Fruit fly (Drosophila melanogaster) whole organism, embryonic: ENCODE results near the gene CG4968.

ENCODE experiments used
- Ada2b ChIP-seq: fragments of 200-800 bp; sonication (Bioruptor generic); IDR thresholded peaks from 2 replicates; pipeline ENCODE4 v1.3.6; 2022; ENCODE audit warnings: missing biosample characterization, missing genetic modification characterization
- C15 ChIP-seq: fragments of 200-800 bp; sonication (Bioruptor generic); IDR thresholded peaks from 3 replicates; pipeline ENCODE4 v1.3.6; 2022; ENCODE audit warnings: missing biosample characterization, missing genetic modification characterization
- CG10147 ChIP-seq: fragments of 200-800 bp; sonication (Bioruptor generic); optimal IDR thresholded peaks from 2 replicates; lab custom pipeline; 2019; ENCODE audit warnings: missing biosample characterization, mild to moderate bottlenecking, missing genetic modification characterization, moderate library complexity
- CG10366 ChIP-seq: fragments of 200-800 bp; sonication (Bioruptor generic); IDR thresholded peaks from 2 replicates; pipeline ENCODE4 v1.3.6; 2022; ENCODE audit warnings: missing biosample characterization, missing genetic modification characterization
- CG11085 ChIP-seq: fragments of 200-800 bp; sonication (Bioruptor generic); IDR thresholded peaks from 2 replicates; pipeline ENCODE4 v1.3.6; 2022; ENCODE audit warnings: missing biosample characterization, missing genetic modification characterization
- CG13287 ChIP-seq: fragments of 200-800 bp; sonication (Bioruptor generic); IDR thresholded peaks from 2 replicates; pipeline ENCODE4 v1.3.6; 2022; ENCODE audit warnings: missing biosample characterization, missing genetic modification characterization; ENCODE audit not compliant: partially characterized antibody
- CG14667 ChIP-seq: fragments of 200-800 bp; sonication (Bioruptor generic); IDR thresholded peaks from 2 replicates; pipeline ENCODE4 v1.3.6; 2022; ENCODE audit warnings: missing biosample characterization, missing genetic modification characterization
- CG14860 ChIP-seq: fragments of 200-800 bp; sonication (Bioruptor generic); IDR thresholded peaks from 3 replicates; pipeline ENCODE4 v1.3.6; 2022; ENCODE audit warnings: missing biosample characterization, missing genetic modification characterization; ENCODE audit not compliant: partially characterized antibody
- CG15479 ChIP-seq: fragments of 200-800 bp; sonication (Bioruptor generic); optimal IDR thresholded peaks from 3 replicates; lab custom pipeline; 2019; ENCODE audit warnings: missing biosample characterization, mild to moderate bottlenecking, missing genetic modification characterization, moderate library complexity
- CG15696 ChIP-seq: fragments of 200-800 bp; sonication (Bioruptor generic); optimal IDR thresholded peaks from 2 replicates; lab custom pipeline; 2019; ENCODE audit warnings: missing biosample characterization, mild to moderate bottlenecking, missing genetic modification characterization, moderate library complexity
- CG16815 ChIP-seq: fragments of 200-800 bp; sonication (Bioruptor generic); optimal IDR thresholded peaks from 3 replicates; lab custom pipeline; 2017; ENCODE audit warnings: missing biosample characterization, mild to moderate bottlenecking, missing genetic modification characterization
- CG17359 ChIP-seq: fragments of 200-800 bp; sonication (Bioruptor generic); optimal IDR thresholded peaks from 3 replicates; lab custom pipeline; 2018; ENCODE audit warnings: missing biosample characterization, mild to moderate bottlenecking, missing genetic modification characterization, moderate library complexity
- CG17802 ChIP-seq: fragments of 200-800 bp; sonication (Bioruptor generic); optimal IDR thresholded peaks from 2 replicates; lab custom pipeline; 2018; ENCODE audit warnings: missing biosample characterization, mild to moderate bottlenecking, missing genetic modification characterization, moderate library complexity
- CG31388 ChIP-seq: fragments of 200-800 bp; sonication (Bioruptor generic); optimal IDR thresholded peaks from 2 replicates; lab custom pipeline; 2016; ENCODE audit warnings: missing biosample characterization, missing genetic modification characterization
- CG32767 ChIP-seq: fragments of 200-800 bp; sonication (Bioruptor generic); IDR thresholded peaks from 2 replicates; pipeline ENCODE4 v1.3.6; 2022; ENCODE audit warnings: missing biosample characterization, missing genetic modification characterization
- CG4617 ChIP-seq: fragments of 200-800 bp; sonication (Bioruptor generic); optimal IDR thresholded peaks from 3 replicates; lab custom pipeline; 2016; ENCODE audit warnings: missing biosample characterization, missing genetic modification characterization, borderline replicate concordance
- CG5953 ChIP-seq: fragments of 200-800 bp; sonication (Bioruptor generic); IDR thresholded peaks from 2 replicates; pipeline ENCODE4 v1.3.6; 2022; ENCODE audit warnings: missing biosample characterization, missing genetic modification characterization
- CG6254 ChIP-seq: fragments of 200-800 bp; sonication (Bioruptor generic); optimal IDR thresholded peaks from 3 replicates; lab custom pipeline; 2017; ENCODE audit warnings: mild to moderate bottlenecking, missing biosample characterization, missing genetic modification reagents, missing genetic modification characterization
- CG6272 ChIP-seq: fragments of 200-800 bp; sonication (Bioruptor generic); IDR thresholded peaks from 2 replicates; pipeline ENCODE4 v1.3.6; 2022; ENCODE audit warnings: missing biosample characterization, missing genetic modification characterization
- CG9215 ChIP-seq: fragments of 200-800 bp; sonication (Bioruptor generic); IDR thresholded peaks from 2 replicates; pipeline ENCODE4 v1.3.6; 2022; ENCODE audit warnings: missing biosample characterization, missing genetic modification characterization
- CG9609 ChIP-seq: fragments of 200-800 bp; sonication (Bioruptor generic); optimal IDR thresholded peaks from 3 replicates; lab custom pipeline; 2016; ENCODE audit warnings: missing biosample characterization, missing genetic modification characterization
- CrebB ChIP-seq: fragments of 200-800 bp; sonication (Bioruptor generic); optimal IDR thresholded peaks from 3 replicates; lab custom pipeline; 2018; ENCODE audit warnings: missing biosample characterization, mild to moderate bottlenecking, missing genetic modification characterization
- Dll ChIP-seq: fragments of 200-800 bp; sonication (Bioruptor generic); IDR thresholded peaks from 4 replicates; pipeline ENCODE4 v1.3.6; 2022; ENCODE audit warnings: missing biosample characterization, missing genetic modification characterization; ENCODE audit not compliant: partially characterized antibody
- H2.0 ChIP-seq: fragments of 200-800 bp; sonication (Bioruptor generic); IDR thresholded peaks from 2 replicates; pipeline ENCODE4 v1.3.6; 2022; ENCODE audit warnings: missing biosample characterization, missing genetic modification characterization
- Lhr ChIP-seq: fragments of 200-800 bp; sonication (Bioruptor generic); optimal IDR thresholded peaks from 3 replicates; lab custom pipeline; 2017; ENCODE audit warnings: mild to moderate bottlenecking, missing biosample characterization, missing genetic modification reagents, missing genetic modification characterization
- MESR4 ChIP-seq: fragments of 200-800 bp; sonication (Bioruptor generic); optimal IDR thresholded peaks from 2 replicates; lab custom pipeline; 2018; ENCODE audit warnings: missing biosample characterization, mild to moderate bottlenecking, missing genetic modification characterization, moderate library complexity
- Oli ChIP-seq: fragments of 200-800 bp; sonication (Bioruptor generic); optimal IDR thresholded peaks from 2 replicates; lab custom pipeline; 2018; ENCODE audit warnings: missing biosample characterization, mild to moderate bottlenecking, missing genetic modification characterization, moderate library complexity
- Rfx ChIP-seq: fragments of 200-800 bp; sonication (Bioruptor generic); IDR thresholded peaks from 2 replicates; pipeline ENCODE4 v1.3.6; 2022; ENCODE audit warnings: missing biosample characterization, missing genetic modification characterization
- Sry-δ ChIP-seq: fragments of 200-800 bp; sonication (Bioruptor generic); optimal IDR thresholded peaks from 2 replicates; lab custom pipeline; 2016; ENCODE audit warnings: missing biosample characterization, missing genetic modification characterization
- Trl ChIP-seq, 3 experiments: fragments of >200 bp in 2 of 3; fragments of 200-800 bp in 1 of 3; sonication (Bioruptor generic) in 1 of 3; optimal IDR thresholded peaks; 2 replicates in 1 of 3; 3 replicates in 2 of 3; lab custom pipeline; 2016 to 2017; ENCODE audit warnings: missing biosample characterization in 1 of 3, missing genetic modification characterization in 1 of 3
- YL-1 ChIP-seq: fragments of 200-800 bp; sonication (Bioruptor generic); optimal IDR thresholded peaks from 3 replicates; lab custom pipeline; 2017; ENCODE audit warnings: missing biosample characterization, mild to moderate bottlenecking, missing genetic modification characterization
- ash1 ChIP-seq: fragments of 200-800 bp; sonication (Bioruptor generic); optimal IDR thresholded peaks from 2 replicates; lab custom pipeline; 2018; ENCODE audit warnings: missing biosample characterization, mild to moderate bottlenecking, missing genetic modification characterization
- bbx ChIP-seq: fragments of 200-800 bp; sonication (Bioruptor generic); IDR thresholded peaks from 2 replicates; pipeline ENCODE4 v1.3.6; 2022; ENCODE audit warnings: missing biosample characterization, missing genetic modification characterization; ENCODE audit not compliant: partially characterized antibody
- bigmax ChIP-seq: fragments of 200-800 bp; sonication (Bioruptor generic); optimal IDR thresholded peaks from 2 replicates; lab custom pipeline; 2018; ENCODE audit warnings: missing biosample characterization, mild to moderate bottlenecking, missing genetic modification characterization
- cato ChIP-seq: fragments of 200-800 bp; sonication (Bioruptor generic); optimal IDR thresholded peaks from 2 replicates; lab custom pipeline; 2016; ENCODE audit warnings: missing biosample characterization, missing genetic modification characterization, borderline replicate concordance
- fd3F ChIP-seq: fragments of 200-800 bp; sonication (Bioruptor generic); optimal IDR thresholded peaks from 2 replicates; lab custom pipeline; 2018; ENCODE audit warnings: missing biosample characterization, mild to moderate bottlenecking, missing genetic modification characterization, moderate library complexity
- fd64A ChIP-seq: fragments of 200-800 bp; sonication (Bioruptor generic); optimal IDR thresholded peaks from 3 replicates; lab custom pipeline; 2018; ENCODE audit warnings: missing biosample characterization, mild to moderate bottlenecking, missing genetic modification characterization
- h ChIP-seq: fragments of >200 bp; optimal IDR thresholded peaks from 2 replicates; lab custom pipeline; 2017
- hb ChIP-seq: fragments of 200-800 bp; sonication (Bioruptor generic); IDR thresholded peaks from 3 replicates; pipeline ENCODE4 v1.3.6; 2022; ENCODE audit warnings: missing biosample characterization, missing genetic modification characterization; ENCODE audit not compliant: partially characterized antibody
- hth ChIP-seq: fragments of >200 bp; optimal IDR thresholded peaks from 2 replicates; lab custom pipeline; 2017; ENCODE audit warnings: inconsistent platforms
- ind ChIP-seq: fragments of 200-800 bp; sonication (Bioruptor generic); optimal IDR thresholded peaks from 3 replicates; lab custom pipeline; 2016; ENCODE audit warnings: missing biosample characterization, missing genetic modification characterization
- inv ChIP-seq: fragments of 200-800 bp; sonication (Bioruptor generic); IDR thresholded peaks from 2 replicates; pipeline ENCODE4 v1.3.6; 2022; ENCODE audit warnings: missing biosample characterization, missing genetic modification characterization; ENCODE audit not compliant: partially characterized antibody
- lov ChIP-seq, 2 experiments: fragments of 200-800 bp in 1 of 2; fragments of >200 bp in 1 of 2; sonication (Bioruptor generic) in 1 of 2; IDR thresholded peaks in 1 of 2; optimal IDR thresholded peaks in 1 of 2; 2 replicates in 1 of 2; 3 replicates in 1 of 2; pipeline versions ENCODE4 v1.3.6 to Lab custom; 2017 to 2022; ENCODE audit warnings: missing biosample characterization in 1 of 2, missing genetic modification characterization in 1 of 2
- pfk ChIP-seq: fragments of 200-800 bp; sonication (Bioruptor generic); optimal IDR thresholded peaks from 2 replicates; lab custom pipeline; 2018; ENCODE audit warnings: missing biosample characterization, mild to moderate bottlenecking, missing genetic modification characterization, moderate library complexity
- pita ChIP-seq: fragments of 200-800 bp; sonication (Bioruptor generic); optimal IDR thresholded peaks from 2 replicates; lab custom pipeline; 2017; ENCODE audit warnings: missing biosample characterization, mild to moderate bottlenecking, missing genetic modification characterization
- pnt ChIP-seq: fragments of 200-800 bp; sonication (Bioruptor generic); optimal IDR thresholded peaks from 3 replicates; lab custom pipeline; 2016; ENCODE audit warnings: missing biosample characterization, missing genetic modification characterization
- seq ChIP-seq: fragments of 200-800 bp; sonication (Bioruptor generic); IDR thresholded peaks from 2 replicates; pipeline ENCODE4 v1.3.6; 2022; ENCODE audit warnings: missing biosample characterization, missing genetic modification characterization
- ttk ChIP-seq: fragments of 200-800 bp; sonication (Bioruptor generic); IDR thresholded peaks from 2 replicates; pipeline ENCODE4 v2.1.2; 2022; ENCODE audit warnings: missing biosample characterization, missing genetic modification characterization
- wor ChIP-seq: fragments of 200-800 bp; sonication (Bioruptor generic); IDR thresholded peaks from 2 replicates; pipeline ENCODE4 v1.3.6; 2022; ENCODE audit warnings: missing biosample characterization, missing genetic modification characterization
- z ChIP-seq: fragments of 200-800 bp; sonication (Bioruptor generic); IDR thresholded peaks from 3 replicates; pipeline ENCODE4 v1.3.6; 2022; ENCODE audit warnings: missing biosample characterization, missing genetic modification characterization
- zf30C ChIP-seq: fragments of 200-800 bp; sonication (Bioruptor generic); optimal IDR thresholded peaks from 3 replicates; lab custom pipeline; 2018; ENCODE audit warnings: missing biosample characterization, mild to moderate bottlenecking, missing genetic modification characterization

Gene CG4968

dm6 chr2L:10278658-10279057 lies 28.1 kb upstream of the CG4968 start, which contains the start of gene Utx (continued):
- TF ChIP-seq cato (GFP tag; lab: Kevin White, UChicago) (no peak), Sry-δ (GFP tag; lab: Kevin White, UChicago) (peak; percentile 92), bigmax (GFP tag; lab: Kevin White, UChicago) (no peak), CG9215 (no peak), CG32767 (GFP tag; lab: Robert Waterston, UW) (no peak), z (GFP tag; lab: Robert Waterston, UW) (no peak), MESR4 (GFP tag; lab: Kevin White, UChicago) (peak; percentile 31), Rfx (peak; percentile 39; the same call in 1 of the 2 replicates), fd64A (GFP tag; lab: Kevin White, UChicago) (no peak), CG17802 (tag; lab: Kevin White, UChicago) (peak; percentile 80), CG10147 (GFP tag; lab: Kevin White, UChicago) (no peak), h (lab: Kevin White, UChicago) (no peak), seq (GFP tag; lab: Robert Waterston, UW) (no peak), Ada2b (no peak), hb (GFP tag; lab: Robert Waterston, UW) (peak; percentile 53; the same call in 2 of the 3 replicates), CG15479 (GFP tag; lab: Kevin White, UChicago) (no peak), Trl (optimal IDR thresholded peaks at IDR 0.05; lab: Kevin White, UChicago) (no peak), Trl (GFP tag; optimal IDR thresholded peaks at IDR 0.05; lab: Kevin White, UChicago) (no peak), CG10366 (GFP tag; lab: Robert Waterston, UW) (no peak), CG5953 (no peak), zf30C (GFP tag; lab: Kevin White, UChicago) (no peak), wor (GFP tag; lab: Robert Waterston, UW) (no peak), CG4617 (GFP tag; lab: Kevin White, UChicago) (peak; percentile 55), CG14667 (GFP tag; lab: Robert Waterston, UW) (no peak), ash1 (no peak), pfk (peak; percentile 93), CG15696 (no peak), hth (lab: Kevin White, UChicago) (no peak), Dll (peak; percentile 74), Lhr (GFP tag; lab: Kevin White, UChicago) (no peak), YL-1 (no peak), lov (optimal IDR thresholded peaks at IDR 0.05; lab: Kevin White, UChicago) (no peak), lov (GFP tag; IDR thresholded peaks at IDR 0.05; lab: Robert Waterston, UW) (no peak), fd3F (no peak), CG6272 (GFP tag; lab: Robert Waterston, UW) (no peak), Oli (no peak), pnt (GFP tag; lab: Kevin White, UChicago) (no peak), inv (peak; percentile 88), pita (no peak), H2.0 (no peak), CG16815 (no peak), CG14860 (peak; percentile 75), ind (GFP tag; lab: Kevin White, UChicago) (no peak), C15 (GFP tag; lab: Robert Waterston, UW) (no peak), CrebB (tag; lab: Kevin White, UChicago) (no peak), CG9609 (GFP tag; lab: Kevin White, UChicago) (no peak), ttk (no peak), CG17359 (tag; lab: Kevin White, UChicago) (no peak), CG13287 (GFP tag; lab: Robert Waterston, UW) (peak; percentile 84), CG6254 (GFP tag; lab: Kevin White, UChicago) (no peak), CG11085 (no peak), bbx (GFP tag; lab: Robert Waterston, UW) (peak; percentile 87), CG31388 (GFP tag; lab: Kevin White, UChicago) (no peak)
